Fruit fly (Drosophila melanogaster) whole organism, embryonic: Measurements from ENCODE around the gene Ctu2.

ENCODE experiments used
- Asciz ChIP-seq: fragments of 200-800 bp; sonication (Bioruptor generic); optimal IDR thresholded peaks from 2 replicates; lab custom pipeline; 2017; ENCODE audit warnings: missing biosample characterization, mild to moderate bottlenecking, missing genetic modification characterization, missing genetic modification reagents
- CG11456 ChIP-seq: fragments of 200-800 bp; sonication (Bioruptor generic); IDR thresholded peaks from 3 replicates; pipeline ENCODE4 v1.3.6; 2022; ENCODE audit warnings: missing biosample characterization, missing genetic modification characterization
- CG11723 ChIP-seq: fragments of 200-800 bp; sonication (Bioruptor generic); optimal IDR thresholded peaks from 2 replicates; lab custom pipeline; 2017; ENCODE audit warnings: missing biosample characterization, mild to moderate bottlenecking, missing genetic modification characterization
- CG14860 ChIP-seq: fragments of 200-800 bp; sonication (Bioruptor generic); IDR thresholded peaks from 3 replicates; pipeline ENCODE4 v1.3.6; 2022; ENCODE audit warnings: missing biosample characterization, missing genetic modification characterization; ENCODE audit not compliant: partially characterized antibody
- CG1529 ChIP-seq: fragments of 200-800 bp; sonication (Bioruptor generic); optimal IDR thresholded peaks from 3 replicates; lab custom pipeline; 2018; ENCODE audit warnings: missing biosample characterization, missing genetic modification characterization
- CG16815 ChIP-seq: fragments of 200-800 bp; sonication (Bioruptor generic); optimal IDR thresholded peaks from 3 replicates; lab custom pipeline; 2017; ENCODE audit warnings: missing biosample characterization, mild to moderate bottlenecking, missing genetic modification characterization
- CG16863 ChIP-seq: fragments of 200-800 bp; sonication (Bioruptor generic); optimal IDR thresholded peaks from 3 replicates; lab custom pipeline; 2016; ENCODE audit warnings: missing biosample characterization, missing genetic modification characterization
- CG18011 ChIP-seq: fragments of 200-800 bp; sonication (Bioruptor generic); optimal IDR thresholded peaks from 2 replicates; lab custom pipeline; 2017; ENCODE audit warnings: missing biosample characterization, missing genetic modification characterization, mild to moderate bottlenecking, moderate library complexity, missing genotype
- CG2116 ChIP-seq: fragments of 200-800 bp; sonication (Bioruptor generic); optimal IDR thresholded peaks from 3 replicates; lab custom pipeline; 2018; ENCODE audit warnings: missing biosample characterization, mild to moderate bottlenecking, missing genetic modification characterization
- CG2712 ChIP-seq: fragments of 200-800 bp; optimal IDR thresholded peaks from 3 replicates; lab custom pipeline; 2019; ENCODE audit warnings: missing biosample characterization, mild to moderate bottlenecking, missing genetic modification characterization, moderate library complexity
- CG30403 ChIP-seq: fragments of 200-800 bp; sonication (Bioruptor generic); optimal IDR thresholded peaks from 3 replicates; lab custom pipeline; 2016; ENCODE audit warnings: missing biosample characterization, missing genetic modification characterization
- CG7271 ChIP-seq: fragments of 200-800 bp; sonication (Bioruptor generic); optimal IDR thresholded peaks from 2 replicates; lab custom pipeline; 2018; ENCODE audit warnings: missing biosample characterization, mild to moderate bottlenecking, missing genetic modification characterization, moderate library complexity
- CG7556 ChIP-seq: fragments of 200-800 bp; sonication (Bioruptor generic); optimal IDR thresholded peaks from 2 replicates; lab custom pipeline; 2017; ENCODE audit warnings: missing biosample characterization, mild to moderate bottlenecking, missing genetic modification characterization
- CG8281 ChIP-seq: fragments of 200-800 bp; sonication (Bioruptor generic); optimal IDR thresholded peaks from 2 replicates; lab custom pipeline; 2018; ENCODE audit warnings: missing biosample characterization, mild to moderate bottlenecking, missing genetic modification characterization, moderate library complexity
- CG8388 ChIP-seq: fragments of 200-800 bp; sonication (Bioruptor generic); optimal IDR thresholded peaks from 2 replicates; lab custom pipeline; 2019; ENCODE audit warnings: missing biosample characterization, mild to moderate bottlenecking, missing genetic modification characterization, moderate library complexity
- Camta ChIP-seq: fragments of 200-800 bp; sonication (Bioruptor generic); optimal IDR thresholded peaks from 2 replicates; lab custom pipeline; 2016; ENCODE audit warnings: missing biosample characterization, missing genetic modification characterization
- Chrac-16 ChIP-seq: fragments of 200-800 bp; sonication (Bioruptor generic); optimal IDR thresholded peaks from 3 replicates; lab custom pipeline; 2016; ENCODE audit warnings: missing biosample characterization, missing genetic modification characterization
- Dad ChIP-seq: fragments of 200-800 bp; sonication (Bioruptor generic); optimal IDR thresholded peaks from 3 replicates; lab custom pipeline; 2016; ENCODE audit warnings: missing biosample characterization, missing genetic modification characterization
- Dfd ChIP-seq, 2 experiments: fragments of >200 bp; optimal IDR thresholded peaks; 2 replicates each; lab custom pipeline; 2017; ENCODE audit warnings: missing biosample characterization in 2 of 2, missing genetic modification characterization in 2 of 2
- Doc2 ChIP-seq: fragments of 200-800 bp; sonication (Bioruptor generic); IDR thresholded peaks from 2 replicates; pipeline ENCODE4 v1.3.6; 2022; ENCODE audit warnings: missing biosample characterization, missing genetic modification characterization
- H15 ChIP-seq: fragments of 200-800 bp; sonication (Bioruptor generic); IDR thresholded peaks from 3 replicates; pipeline ENCODE4 v1.3.6; 2022; ENCODE audit warnings: missing biosample characterization, missing genetic modification characterization
- HLH3B ChIP-seq: fragments of 200-800 bp; sonication (Bioruptor generic); IDR thresholded peaks from 2 replicates; pipeline ENCODE4 v1.3.6; 2022; ENCODE audit warnings: missing biosample characterization, missing genetic modification characterization
- HLHmδ ChIP-seq: fragments of 200-800 bp; sonication (Bioruptor generic); optimal IDR thresholded peaks from 2 replicates; lab custom pipeline; 2018; ENCODE audit warnings: missing biosample characterization, mild to moderate bottlenecking, missing genetic modification characterization, moderate library complexity
- Hmx ChIP-seq: fragments of 200-800 bp; sonication (Bioruptor generic); optimal IDR thresholded peaks from 2 replicates; lab custom pipeline; 2016; ENCODE audit warnings: missing biosample characterization, missing genetic modification characterization
- Hr78 ChIP-seq, 2 experiments: fragments of 200-800 bp in 1 of 2; fragments of >200 bp in 1 of 2; sonication (Bioruptor generic) in 1 of 2; optimal IDR thresholded peaks; 2 replicates each; lab custom pipeline; 2017 to 2019; ENCODE audit warnings: missing biosample characterization in 2 of 2, missing genetic modification characterization in 2 of 2, mild to moderate bottlenecking in 1 of 2, moderate library complexity in 1 of 2
- Ravus ChIP-seq: fragments of 200-800 bp; sonication (Bioruptor generic); IDR thresholded peaks from 2 replicates; pipeline ENCODE4 v1.3.6; 2022; ENCODE audit warnings: missing biosample characterization, missing genetic modification characterization
- Six4 ChIP-seq: fragments of 200-800 bp; sonication (Bioruptor generic); optimal IDR thresholded peaks from 2 replicates; lab custom pipeline; 2016; ENCODE audit warnings: missing biosample characterization, missing genetic modification characterization
- Vsx1 ChIP-seq: fragments of 200-800 bp; sonication (Bioruptor generic); optimal IDR thresholded peaks from 2 replicates; lab custom pipeline; 2017; ENCODE audit warnings: missing biosample characterization, mild to moderate bottlenecking, missing genetic modification characterization, missing genetic modification reagents
- ara ChIP-seq: fragments of 200-800 bp; sonication (Bioruptor generic); IDR thresholded peaks from 2 replicates; pipeline ENCODE4 v1.3.6; 2022; ENCODE audit warnings: missing biosample characterization, missing genetic modification characterization
- bcd ChIP-seq: fragments of 200-800 bp; sonication (Bioruptor generic); optimal IDR thresholded peaks from 2 replicates; lab custom pipeline; 2017; ENCODE audit warnings: missing biosample characterization, mild to moderate bottlenecking, missing genetic modification characterization
- chn ChIP-seq: fragments of 200-800 bp; sonication (Bioruptor generic); optimal IDR thresholded peaks from 2 replicates; lab custom pipeline; 2016; ENCODE audit warnings: missing biosample characterization, missing genetic modification characterization
- fd96Cb ChIP-seq: fragments of 200-800 bp; sonication (Bioruptor generic); optimal IDR thresholded peaks from 2 replicates; lab custom pipeline; 2018; ENCODE audit warnings: missing biosample characterization, mild to moderate bottlenecking, missing genetic modification characterization, moderate library complexity
- insv ChIP-seq, 2 experiments: fragments of 200-800 bp; sonication (Bioruptor generic); optimal IDR thresholded peaks; 3 replicates each; lab custom pipeline; 2016 to 2018; ENCODE audit warnings: missing biosample characterization in 2 of 2, missing genetic modification characterization in 2 of 2
- jing ChIP-seq: fragments of 200-800 bp; sonication (Bioruptor generic); optimal IDR thresholded peaks from 2 replicates; lab custom pipeline; 2018; ENCODE audit warnings: missing biosample characterization, mild to moderate bottlenecking, missing genetic modification characterization
- kah ChIP-seq: fragments of 200-800 bp; sonication (Bioruptor generic); optimal IDR thresholded peaks from 2 replicates; lab custom pipeline; 2018; ENCODE audit warnings: missing biosample characterization, mild to moderate bottlenecking, missing genetic modification characterization
- kni ChIP-seq: fragments of 200-800 bp; sonication (Bioruptor generic); optimal IDR thresholded peaks from 3 replicates; lab custom pipeline; 2017; ENCODE audit warnings: mild to moderate bottlenecking, missing biosample characterization, missing genetic modification reagents, missing genetic modification characterization
- lola ChIP-seq, 3 experiments: fragments of >200 bp in 2 of 3; fragments of 200-800 bp in 1 of 3; sonication (Bioruptor generic) in 1 of 3; optimal IDR thresholded peaks; 2 replicates each; lab custom pipeline; 2017 to 2019; ENCODE audit warnings: missing biosample characterization in 3 of 3, missing genetic modification characterization in 3 of 3, mild to moderate bottlenecking in 1 of 3, moderate library complexity in 1 of 3
- lov ChIP-seq, 2 experiments: fragments of 200-800 bp in 1 of 2; fragments of >200 bp in 1 of 2; sonication (Bioruptor generic) in 1 of 2; IDR thresholded peaks in 1 of 2; optimal IDR thresholded peaks in 1 of 2; 2 replicates in 1 of 2; 3 replicates in 1 of 2; pipeline versions ENCODE4 v1.3.6 to Lab custom; 2017 to 2022; ENCODE audit warnings: missing biosample characterization in 1 of 2, missing genetic modification characterization in 1 of 2
- nau ChIP-seq: fragments of 200-800 bp; sonication (Bioruptor generic); optimal IDR thresholded peaks from 3 replicates; lab custom pipeline; 2017; ENCODE audit warnings: missing biosample characterization, mild to moderate bottlenecking, missing genetic modification characterization, missing genetic modification reagents
- nom ChIP-seq: fragments of 200-800 bp; sonication (Bioruptor generic); optimal IDR thresholded peaks from 2 replicates; lab custom pipeline; 2017; ENCODE audit warnings: missing biosample characterization, missing genetic modification characterization, mild to moderate bottlenecking, moderate library complexity, missing genetic modification reagents
- phol ChIP-seq: fragments of 200-800 bp; sonication (Bioruptor generic); optimal IDR thresholded peaks from 3 replicates; lab custom pipeline; 2018; ENCODE audit warnings: missing biosample characterization, mild to moderate bottlenecking, missing genetic modification characterization, moderate library complexity
- pros ChIP-seq: fragments of 200-800 bp; sonication (Bioruptor generic); optimal IDR thresholded peaks from 3 replicates; lab custom pipeline; 2019; ENCODE audit warnings: missing biosample characterization, mild to moderate bottlenecking, missing genetic modification characterization, moderate library complexity
- psq ChIP-seq: fragments of 200-800 bp; sonication (Bioruptor generic); optimal IDR thresholded peaks from 2 replicates; lab custom pipeline; 2017; ENCODE audit warnings: missing biosample characterization, missing genetic modification characterization
- schlank ChIP-seq: fragments of 200-800 bp; sonication (Bioruptor generic); optimal IDR thresholded peaks from 2 replicates; lab custom pipeline; 2018; ENCODE audit warnings: missing biosample characterization, mild to moderate bottlenecking, missing genetic modification characterization
- sd ChIP-seq: fragments of 200-800 bp; sonication (Bioruptor generic); optimal IDR thresholded peaks from 3 replicates; lab custom pipeline; 2018; ENCODE audit warnings: missing biosample characterization, mild to moderate bottlenecking, missing genetic modification characterization, moderate library complexity
- sisA ChIP-seq: fragments of 200-800 bp; sonication (Bioruptor generic); IDR thresholded peaks from 2 replicates; pipeline ENCODE4 v1.3.6; 2022; ENCODE audit warnings: missing biosample characterization, missing genetic modification characterization
- so ChIP-seq: fragments of 200-800 bp; sonication (Bioruptor generic); IDR thresholded peaks from 3 replicates; pipeline ENCODE4 v1.3.6; 2022; ENCODE audit warnings: missing biosample characterization, missing genetic modification characterization
- stwl ChIP-seq: fragments of 200-800 bp; sonication (Bioruptor generic); optimal IDR thresholded peaks from 3 replicates; lab custom pipeline; 2018; ENCODE audit warnings: missing biosample characterization, mild to moderate bottlenecking, missing genetic modification characterization, moderate library complexity
- tup ChIP-seq: fragments of 200-800 bp; sonication (Bioruptor generic); optimal IDR thresholded peaks from 2 replicates; lab custom pipeline; 2016; ENCODE audit warnings: missing biosample characterization, mild to moderate bottlenecking, missing genetic modification characterization, moderate library complexity
- zen2 ChIP-seq: fragments of 200-800 bp; sonication (Bioruptor generic); IDR thresholded peaks from 3 replicates; pipeline ENCODE4 v1.3.6; 2022; ENCODE audit warnings: missing biosample characterization, missing genetic modification characterization; ENCODE audit not compliant: partially characterized antibody

Ctu2 gene

DNA sequence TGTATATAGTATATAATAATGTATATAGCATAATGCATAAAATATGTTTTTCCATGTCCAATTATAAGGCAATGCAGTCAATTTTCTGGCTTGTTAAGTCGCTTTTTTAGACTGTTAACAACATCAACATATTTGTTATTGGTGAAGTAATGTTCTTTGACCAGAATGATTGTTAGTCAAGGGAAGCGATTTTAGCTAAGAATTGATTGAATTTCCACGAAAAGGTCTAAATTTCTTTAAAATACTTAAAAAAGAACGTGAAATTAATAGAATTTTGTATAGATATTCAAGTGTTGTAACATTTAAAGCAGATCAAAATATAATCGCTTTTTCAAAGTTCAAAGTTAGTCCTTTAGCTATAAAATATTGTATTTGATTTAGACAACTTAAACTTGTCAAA lies 29.6 kb downstream of the Ctu2 start (continued):
- TF ChIP-seq Hr78 (GFP tag; optimal IDR thresholded peaks at IDR 0.05; lab: Kevin White, UChicago) = no peak
- no peak for TF ChIP-seq insv (GFP tag; optimal IDR thresholded peaks at IDR 0.05; lab: Kevin White, UChicago)
- no peak for TF ChIP-seq CG8388 (GFP tag; lab: Kevin White, UChicago)
- TF ChIP-seq CG1529 (GFP tag; lab: Kevin White, UChicago) = no peak
- peak; percentile 35 for TF ChIP-seq phol (tag; lab: Kevin White, UChicago)
- no peak for TF ChIP-seq ara
- TF ChIP-seq jing = no peak
- no peak for TF ChIP-seq tup
- peak; percentile 12 for TF ChIP-seq fd96Cb (tag; lab: Kevin White, UChicago)
- no peak for TF ChIP-seq pros (GFP tag; lab: Kevin White, UChicago)
- no peak for TF ChIP-seq Ravus
- no peak for TF ChIP-seq chn
- no peak for TF ChIP-seq sisA
- TF ChIP-seq so (GFP tag; lab: Robert Waterston, UW) = no peak
- peak; percentile 2 for TF ChIP-seq CG2712 (tag; lab: Kevin White, UChicago)
- TF ChIP-seq CG7556 (GFP tag; lab: Kevin White, UChicago) = peak; percentile 59
- TF ChIP-seq Hmx (GFP tag; lab: Kevin White, UChicago) = no peak
- no peak for TF ChIP-seq H15 (GFP tag; lab: Robert Waterston, UW)
- no peak for TF ChIP-seq schlank (tag; lab: Kevin White, UChicago)
- no peak for TF ChIP-seq kni
- no peak for TF ChIP-seq nau (GFP tag; lab: Kevin White, UChicago)
- no peak for TF ChIP-seq Dfd (GFP tag; optimal IDR thresholded peaks at IDR 0.05; lab: Kevin White, UChicago)
- TF ChIP-seq HLH3B (GFP tag; lab: Robert Waterston, UW) = no peak
- TF ChIP-seq lola (GFP tag; optimal IDR thresholded peaks at IDR 0.05; lab: Kevin White, UChicago) = peak in 1 of 3 experiments; percentile 28
- no peak for TF ChIP-seq Asciz
- TF ChIP-seq CG14860 (GFP tag; lab: Robert Waterston, UW) = no peak
- peak; percentile 4 for TF ChIP-seq bcd
- TF ChIP-seq Dad = no peak
- no peak for TF ChIP-seq zen2 (GFP tag; lab: Robert Waterston, UW)
- no peak for TF ChIP-seq Doc2 (GFP tag; lab: Robert Waterston, UW)
- no peak for TF ChIP-seq CG11456 (GFP tag; lab: Robert Waterston, UW)
- no peak for TF ChIP-seq CG8281 (tag; lab: Kevin White, UChicago)
- no peak for TF ChIP-seq HLHmδ (GFP tag; lab: Kevin White, UChicago)
- no peak for TF ChIP-seq lov (optimal IDR thresholded peaks at IDR 0.05; lab: Kevin White, UChicago)
- TF ChIP-seq lov (GFP tag; IDR thresholded peaks at IDR 0.05; lab: Robert Waterston, UW) = no peak
- TF ChIP-seq sd (tag; lab: Kevin White, UChicago) = no peak
- no peak for TF ChIP-seq Six4 (GFP tag; lab: Kevin White, UChicago)
- no peak for TF ChIP-seq kah
- TF ChIP-seq CG11723 (GFP tag; lab: Kevin White, UChicago) = no peak
- no peak for TF ChIP-seq CG7271 (tag; lab: Kevin White, UChicago)
- TF ChIP-seq Chrac-16 (GFP tag; lab: Kevin White, UChicago) = no peak
- no peak for TF ChIP-seq Vsx1 (GFP tag; lab: Kevin White, UChicago)
- no peak for TF ChIP-seq CG18011 (GFP tag; lab: Kevin White, UChicago)
- TF ChIP-seq CG16863 = no peak
- TF ChIP-seq nom (GFP tag; lab: Kevin White, UChicago) = no peak
- no peak for TF ChIP-seq CG2116 (GFP tag; lab: Kevin White, UChicago)
- no peak for TF ChIP-seq Camta (GFP tag; lab: Kevin White, UChicago)
- no peak for TF ChIP-seq stwl
- no peak for TF ChIP-seq CG16815 (GFP tag; lab: Kevin White, UChicago)
- peak; percentile 12 for TF ChIP-seq CG30403 (GFP tag; lab: Kevin White, UChicago)
- TF ChIP-seq psq (GFP tag; lab: Kevin White, UChicago) = no peak
